Fruit fly (Drosophila melanogaster) S2 (cell line): ENCODE measurements around the gene bwa.

Experiments
- CG8478 ChIP-seq: fragments of >200 bp; optimal IDR thresholded peaks from 2 replicates; lab custom pipeline; 2018
- CTCF ChIP-seq, 2 experiments: fragments of >200 bp; optimal IDR thresholded peaks; 2 replicates each; lab custom pipeline; 2018

Gene bwa

DNA sequence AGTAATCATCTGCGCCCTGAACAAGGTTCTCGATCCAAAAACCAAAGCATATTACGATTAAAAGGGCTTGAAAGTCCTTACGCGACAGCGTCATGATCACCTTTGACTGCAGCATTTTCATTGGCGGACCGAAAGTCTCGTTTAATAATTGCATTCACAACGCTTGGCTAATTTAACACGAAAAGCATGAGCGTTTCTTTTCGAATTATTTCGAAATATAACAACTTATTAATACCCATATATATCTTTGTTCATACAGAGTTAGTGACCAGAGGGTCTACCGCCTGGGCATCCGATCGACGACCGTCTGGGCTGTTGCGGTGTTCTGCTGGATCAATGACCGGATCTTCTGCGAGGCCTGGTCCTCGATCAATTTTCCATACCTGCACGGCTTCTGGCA is 5.9 kb downstream of the bwa start, which contains the start of gene CG10730:
TSS of gene CG10730 (minus strand) at position 101 of the 400 bp plus-strand sequence.
- no peak for TF ChIP-seq CTCF (optimal IDR thresholded peaks at IDR 0.05; lab: Kevin White, UChicago)
- no peak for TF ChIP-seq CG8478 (lab: Kevin White, UChicago)

- TF ChIP-seq CG8478 (lab: Kevin White, UChicago) (no peak), CTCF (optimal IDR thresholded peaks at IDR 0.05; lab: Kevin White, UChicago) (no peak)
These were observed 8.2 kb downstream of the bwa start for dm6 chr2L:20074388-20074787.

DNA sequence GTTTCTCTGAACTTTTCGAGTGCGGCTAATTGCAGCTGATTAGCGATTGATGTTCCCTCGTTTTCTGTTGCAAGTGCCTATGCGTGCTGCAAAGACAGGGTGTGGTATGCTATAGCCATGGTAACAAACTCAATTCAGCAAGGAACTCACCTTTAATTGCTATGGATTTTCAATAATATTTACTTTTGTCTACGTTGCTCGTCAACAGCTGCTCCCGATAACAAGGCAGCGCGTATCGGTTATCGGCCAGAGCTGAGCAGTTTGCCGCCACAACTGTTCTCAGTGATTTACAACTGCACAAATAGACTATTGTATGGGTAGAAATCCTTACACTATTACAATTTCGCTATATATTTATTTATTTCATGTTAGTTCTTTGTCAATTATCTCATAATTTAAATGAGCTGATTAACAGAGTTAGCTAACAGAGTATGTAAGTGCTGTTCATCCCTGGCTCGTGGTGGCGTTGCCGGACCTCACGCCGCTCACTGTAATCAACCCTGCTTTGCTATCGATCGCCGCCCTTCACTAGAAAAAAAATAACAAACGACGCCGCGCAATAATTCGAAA is 9.1 kb downstream of the bwa start, which contains the start of the genes pr and neb:
TSS of gene pr (minus strand) at position 225 of the 570 bp plus-strand sequence.
TSS of gene neb (plus strand) at position 524 of the 570 bp plus-strand sequence.
- TF ChIP-seq CG8478 (lab: Kevin White, UChicago) (no peak), CTCF (optimal IDR thresholded peaks at IDR 0.05; lab: Kevin White, UChicago) (no peak)

DNA sequence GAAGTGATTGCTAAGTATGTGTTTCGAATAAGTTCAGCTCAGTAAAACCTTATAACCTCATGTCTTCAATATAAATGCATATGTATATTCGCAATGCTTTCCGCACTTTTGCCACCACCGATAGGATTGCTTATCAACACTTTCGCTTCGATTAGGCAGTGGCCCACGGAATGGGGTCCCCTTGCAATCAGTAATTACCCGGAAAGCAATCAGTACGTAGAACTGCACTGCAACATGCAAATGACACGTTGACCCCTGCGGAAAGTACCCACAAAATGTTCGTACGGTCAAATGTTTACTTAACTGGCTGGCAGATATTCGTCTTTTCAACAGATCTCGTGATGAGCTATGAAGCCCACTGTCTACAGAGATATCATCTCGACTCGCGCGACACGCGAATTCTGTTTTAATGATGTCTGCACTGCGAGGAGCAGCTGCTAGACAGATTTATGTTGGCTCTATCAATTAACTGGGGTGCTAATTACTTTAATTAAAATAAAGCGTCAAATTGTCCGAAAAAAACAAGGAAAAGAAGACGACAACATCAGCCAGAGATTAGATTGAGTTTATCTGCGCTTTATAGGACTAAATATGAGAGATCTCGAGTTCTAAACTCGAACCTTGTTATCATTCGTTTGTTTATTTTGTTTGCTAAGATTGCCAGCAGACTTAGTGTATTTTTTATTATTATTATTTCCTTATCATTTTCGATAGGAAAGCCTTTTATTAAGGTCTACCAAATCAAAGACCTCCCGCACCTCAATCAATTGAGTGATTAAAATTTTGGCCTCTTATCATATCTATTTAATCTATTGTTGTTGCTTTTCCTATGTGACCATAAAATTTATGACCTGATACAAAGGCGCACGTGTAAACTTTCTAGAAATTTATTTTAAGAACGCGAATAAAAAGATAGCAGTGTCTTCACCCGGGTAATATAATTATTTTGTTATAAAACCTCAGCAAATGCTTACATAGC is 11.5 kb downstream of the bwa start:
- TF ChIP-seq CG8478 (lab: Kevin White, UChicago) (no peak), CTCF (optimal IDR thresholded peaks at IDR 0.05; lab: Kevin White, UChicago) (no peak)

DNA sequence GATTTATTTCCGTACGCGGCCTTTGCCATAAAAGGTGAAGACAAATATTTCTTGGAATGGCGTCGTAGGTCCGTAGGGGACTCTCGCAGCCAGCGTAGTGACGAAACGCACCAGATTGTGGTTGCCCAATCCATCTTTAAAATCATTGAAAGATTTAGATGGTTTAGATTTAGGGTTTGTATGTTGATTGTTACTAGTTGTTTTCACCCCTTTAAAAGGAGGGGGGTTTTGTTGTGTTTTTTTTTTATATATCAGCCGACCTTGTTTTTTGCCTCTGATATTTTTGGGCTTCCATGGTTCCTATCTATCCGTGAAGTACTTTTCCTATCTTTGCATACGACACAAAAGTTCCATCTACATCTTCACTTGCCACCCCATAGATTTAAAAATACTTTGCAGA is 12.7 kb downstream of the bwa start:
- TF ChIP-seq CTCF (optimal IDR thresholded peaks at IDR 0.05; lab: Kevin White, UChicago) (no peak), CG8478 (lab: Kevin White, UChicago) (no peak)

- no peak for TF ChIP-seq CG8478 (lab: Kevin White, UChicago)
- no peak for TF ChIP-seq CTCF (optimal IDR thresholded peaks at IDR 0.05; lab: Kevin White, UChicago)
These were observed 14.6 kb downstream of the bwa start for dm6 chr2L:20080772-20081171.

dm6 chr2L:20082155-20082964 is 16.2 kb downstream of the bwa start:
- TF ChIP-seq CG8478 (lab: Kevin White, UChicago) (no peak), CTCF (optimal IDR thresholded peaks at IDR 0.05; lab: Kevin White, UChicago) (no peak)

DNA sequence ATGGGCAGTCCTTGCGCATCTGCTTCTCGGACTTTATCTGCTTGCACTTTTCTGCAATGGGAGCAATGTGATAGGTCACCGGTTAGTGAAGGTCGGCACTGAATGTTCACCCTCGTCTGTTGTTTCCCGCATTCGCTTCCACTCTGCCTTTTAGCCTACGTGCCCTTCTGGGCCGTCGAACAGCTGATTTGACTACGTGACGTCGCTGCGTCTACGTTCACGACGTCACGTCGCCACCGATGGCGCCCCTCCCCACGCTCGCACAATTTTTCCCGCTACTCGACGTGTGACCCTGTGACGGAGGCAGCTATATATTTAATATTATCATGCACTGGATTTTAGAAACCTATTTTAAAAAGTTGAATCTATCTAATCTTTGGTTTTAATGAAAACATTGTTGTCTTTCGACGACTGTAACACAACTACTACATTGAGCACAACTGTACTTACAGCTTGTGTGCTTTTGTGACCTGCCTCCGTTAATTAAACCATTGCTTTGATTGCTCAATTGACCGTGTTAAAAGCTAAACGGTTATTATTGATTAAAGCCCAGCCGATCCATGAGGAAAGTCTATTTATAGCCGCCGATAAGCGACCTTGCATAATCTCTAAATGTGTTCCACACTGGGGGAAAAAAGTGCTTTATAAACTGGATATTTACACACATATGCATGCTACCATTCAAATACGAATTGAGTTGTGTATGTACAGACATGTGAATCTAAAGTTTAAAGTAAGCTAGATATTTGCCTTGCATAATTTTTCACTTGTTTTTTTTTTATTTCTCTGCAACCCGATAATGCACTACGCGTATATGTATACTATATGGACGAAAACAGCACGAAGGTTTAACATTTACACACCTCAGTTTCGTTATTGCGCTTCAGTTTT is 17.0 kb downstream of the bwa start:
- no peak for TF ChIP-seq CG8478 (lab: Kevin White, UChicago)
- no peak for TF ChIP-seq CTCF (optimal IDR thresholded peaks at IDR 0.05; lab: Kevin White, UChicago)

- TF ChIP-seq CG8478 (lab: Kevin White, UChicago) (no peak), CTCF (optimal IDR thresholded peaks at IDR 0.05; lab: Kevin White, UChicago) (no peak)
These were observed 18.0 kb downstream of the bwa start for dm6 chr2L:20084068-20084651.

DNA sequence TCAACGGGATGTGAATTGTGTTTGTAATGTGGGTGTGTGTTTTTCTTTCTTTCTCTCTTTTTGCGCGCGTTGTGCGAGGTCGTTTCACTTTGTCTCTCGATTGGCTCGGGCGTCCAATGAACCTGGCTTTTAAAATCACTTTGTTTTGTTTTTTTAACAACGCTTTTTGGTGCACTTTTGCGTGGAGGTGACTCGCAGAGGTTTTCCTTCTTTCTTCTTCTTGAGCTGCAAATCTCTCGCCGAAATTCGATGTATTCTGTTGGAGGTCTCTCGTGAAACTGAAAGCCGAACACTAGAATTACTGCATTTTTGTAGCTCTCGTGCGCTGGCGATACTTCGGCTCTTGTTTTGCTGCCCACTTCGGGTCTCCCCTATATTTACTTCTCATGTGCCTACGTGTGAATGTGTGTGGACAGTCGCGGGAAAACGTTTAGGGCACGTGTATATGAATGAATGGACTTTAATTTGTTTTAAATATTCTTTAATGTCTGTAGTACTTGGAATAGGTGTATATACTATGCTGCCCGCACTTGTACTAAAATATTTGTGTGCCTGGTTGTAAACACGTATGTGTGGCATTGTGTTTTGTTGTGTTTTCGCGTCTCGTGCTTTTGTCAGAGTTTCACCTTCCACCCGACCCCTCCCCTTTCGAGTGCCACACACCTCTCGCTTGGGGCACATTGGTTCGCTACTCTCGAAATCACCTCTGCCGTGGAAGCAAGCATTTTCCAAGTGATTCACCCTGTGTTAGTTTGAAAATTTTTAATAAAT is 18.8 kb downstream of the bwa start, which contains the start of gene fok:
TSS of gene fok (minus strand) at position 286 of the 771 bp plus-strand sequence.
- TF ChIP-seq CTCF (optimal IDR thresholded peaks at IDR 0.05; lab: Kevin White, UChicago), result no peak
- no peak for TF ChIP-seq CG8478 (lab: Kevin White, UChicago)

DNA sequence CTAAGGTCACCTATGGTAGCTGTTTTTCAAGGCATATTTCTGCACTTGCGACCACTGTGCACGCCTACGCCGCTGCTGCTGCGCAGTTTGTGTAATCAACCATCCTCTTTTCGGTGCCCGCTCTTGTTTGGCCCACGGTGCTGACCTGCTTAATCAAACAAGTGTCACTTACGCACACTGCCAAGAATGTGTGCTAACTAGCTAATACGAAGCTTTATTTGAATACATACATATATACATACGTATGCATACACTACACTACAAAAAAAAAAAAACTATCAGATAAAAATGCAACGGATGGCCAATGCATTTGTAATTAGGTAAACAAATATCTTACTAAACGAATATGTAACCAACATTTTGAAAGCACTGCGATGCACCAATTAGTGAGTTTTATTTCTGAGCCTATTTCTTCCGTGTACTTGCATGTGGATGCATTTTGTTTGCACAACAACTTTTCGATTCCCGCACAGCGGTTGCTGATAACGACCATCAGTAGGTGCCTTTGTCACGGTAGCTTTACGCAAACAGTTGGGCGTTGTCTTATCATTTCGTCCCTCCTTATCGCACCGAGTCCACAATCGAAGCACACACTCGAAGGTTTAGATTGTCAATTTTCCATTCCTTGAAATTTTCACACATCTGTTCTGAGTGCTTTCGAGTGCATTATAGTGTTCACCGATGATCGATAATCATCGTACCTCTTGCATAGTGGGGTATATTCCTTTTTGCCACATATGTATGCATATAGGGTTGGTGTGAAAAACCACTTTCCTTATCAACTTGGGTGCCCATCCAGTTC is 20.3 kb downstream of the bwa start:
- no peak for TF ChIP-seq CG8478 (lab: Kevin White, UChicago)
- no peak for TF ChIP-seq CTCF (optimal IDR thresholded peaks at IDR 0.05; lab: Kevin White, UChicago)
